Fruit fly (Drosophila melanogaster): Measurements from ENCODE around the gene CG34129.

dm6 chr3R:26237496-26237895, 46.5 kb upstream of the CG34129 start:
- TF ChIP-seq CG8301 (tag; optimal IDR thresholded peaks at IDR 0.05) (no peak), CG32121 (GFP tag; IDR thresholded peaks at IDR 0.05) (no peak), Ets98B (GFP tag; IDR thresholded peaks at IDR 0.05) (no peak), CG12605 (GFP tag; IDR thresholded peaks at IDR 0.05) (no peak), gl (tag; optimal IDR thresholded peaks at IDR 0.05) (no peak), CG13204 (GFP tag; optimal IDR thresholded peaks at IDR 0.05) (no peak), CG9948 (tag; optimal IDR thresholded peaks at IDR 0.05) (no peak), EcR (GFP tag; optimal IDR thresholded peaks at IDR 0.05) (no peak), CG4496 (GFP tag; IDR thresholded peaks at IDR 0.05) (no peak), CG15710 (tag; optimal IDR thresholded peaks at IDR 0.05) (no peak), CG8159 (tag; optimal IDR thresholded peaks at IDR 0.05) (no peak), Pif1A (GFP tag; optimal IDR thresholded peaks at IDR 0.05) (no peak), CG34367 (tag; optimal IDR thresholded peaks at IDR 0.05) (no peak), CG10348 (GFP tag; IDR thresholded peaks at IDR 0.05) (no peak)
